Fruit fly (Drosophila melanogaster): ENCODE results near the gene CrebA.

Gene CrebA

dm6 chr3L:15589746-15590145 is 54.6 kb downstream of the CrebA start:
- TF ChIP-seq NFAT (GFP tag; IDR thresholded peaks at IDR 0.05), result no peak
- TF ChIP-seq CG6765 (GFP tag; optimal IDR thresholded peaks at IDR 0.05), result no peak
- no peak for TF ChIP-seq Dek (tag; optimal IDR thresholded peaks at IDR 0.05)
- TF ChIP-seq ash1 (GFP tag; optimal IDR thresholded peaks at IDR 0.05), result no peak
- TF ChIP-seq Drgx (GFP tag; IDR thresholded peaks at IDR 0.05), result no peak
- TF ChIP-seq jigr1 (GFP tag; IDR thresholded peaks at IDR 0.05), result no peak
- TF ChIP-seq CG17328 (GFP tag; IDR thresholded peaks at IDR 0.05), result no peak
- no peak for TF ChIP-seq mam (GFP tag; optimal IDR thresholded peaks at IDR 0.05)
- TF ChIP-seq Ets65A (GFP tag), result peak; percentile 55
- no peak for TF ChIP-seq sim (GFP tag; IDR thresholded peaks at IDR 0.05)
- 0 out of 2 replicates have a peak, but pooled peaks have one; percentile 25 for TF ChIP-seq Ptx1 (GFP tag; IDR thresholded peaks at IDR 0.05)
- no peak for TF ChIP-seq seq (GFP tag; IDR thresholded peaks at IDR 0.05)
- TF ChIP-seq tio (GFP tag; optimal IDR thresholded peaks at IDR 0.05), result no peak
- no peak for TF ChIP-seq Bdp1 (GFP tag; optimal IDR thresholded peaks at IDR 0.05)
- no peak for TF ChIP-seq B-H1 (GFP tag; IDR thresholded peaks at IDR 0.05)
- no peak for TF ChIP-seq PHDP (tag; optimal IDR thresholded peaks at IDR 0.05)
- TF ChIP-seq CG8359 (GFP tag; optimal IDR thresholded peaks at IDR 0.05; ENCODE audit: borderline replicate concordance), result no peak
- TF ChIP-seq bowl (GFP tag; IDR thresholded peaks at IDR 0.05), result no peak
- no peak for TF ChIP-seq aop (GFP tag; IDR thresholded peaks at IDR 0.05)
- TF ChIP-seq pfk (GFP tag; optimal IDR thresholded peaks at IDR 0.05), result no peak
- TF ChIP-seq CG4360 (GFP tag; IDR thresholded peaks at IDR 0.05), result 0 out of 2 replicates have a peak, but pooled peaks have one; percentile 10
- no peak for TF ChIP-seq gsb-n (tag; optimal IDR thresholded peaks at IDR 0.05)
- 0 out of 2 replicates have a peak, but pooled peaks have one; percentile 16 for TF ChIP-seq CG32532 (GFP tag; IDR thresholded peaks at IDR 0.05)
- TF ChIP-seq sisA (GFP tag; IDR thresholded peaks at IDR 0.05), result no peak
- no peak for TF ChIP-seq Sox102F (GFP tag; optimal IDR thresholded peaks at IDR 0.05)
- 0 out of 3 replicates have a peak, but pooled peaks have one; percentile 1 for TF ChIP-seq CG6791 (GFP tag; IDR thresholded peaks at IDR 0.05; ENCODE audit: partially characterized antibody)
- no peak for TF ChIP-seq Dll (GFP tag; IDR thresholded peaks at IDR 0.05; ENCODE audit: partially characterized antibody)
- TF ChIP-seq CG14050 (GFP tag; IDR thresholded peaks at IDR 0.05), result no peak; the same call in 2 of the 3 replicates
- no peak for TF ChIP-seq cad (GFP tag; optimal IDR thresholded peaks at IDR 0.05)
- no peak for TF ChIP-seq CG34224 (GFP tag; IDR thresholded peaks at IDR 0.05; ENCODE audit: partially characterized antibody)
- no peak for TF ChIP-seq Kr (GFP tag; optimal IDR thresholded peaks at IDR 0.05)
- TF ChIP-seq Med (GFP tag), result no peak
- TF ChIP-seq H2.0 (GFP tag; IDR thresholded peaks at IDR 0.05), result 0 out of 2 replicates have a peak, but pooled peaks have one; percentile 11
- TF ChIP-seq CG12391 (tag; optimal IDR thresholded peaks at IDR 0.05), result no peak
- no peak for TF ChIP-seq stwl (tag; optimal IDR thresholded peaks at IDR 0.05)
- TF ChIP-seq Stat92E (GFP tag; optimal IDR thresholded peaks at IDR 0.05), result no peak
- 0 out of 3 replicates have a peak, but pooled peaks have one; percentile 39 for TF ChIP-seq CG6175 (GFP tag; IDR thresholded peaks at IDR 0.05)
- no peak for TF ChIP-seq mirr (GFP tag; optimal IDR thresholded peaks at IDR 0.05)
- peak; percentile 24; the same call in 1 of the 3 replicates for TF ChIP-seq CG11456 (GFP tag; IDR thresholded peaks at IDR 0.05)
- no peak for TF ChIP-seq bigmax (GFP tag; optimal IDR thresholded peaks at IDR 0.05)
- no peak for TF ChIP-seq CG32767 (GFP tag; IDR thresholded peaks at IDR 0.05)
- TF ChIP-seq CG3065 (GFP tag; optimal IDR thresholded peaks at IDR 0.05), result no peak
- TF ChIP-seq bbx (GFP tag; IDR thresholded peaks at IDR 0.05; ENCODE audit: partially characterized antibody), result no peak
- no peak for TF ChIP-seq Elba2 (GFP tag; optimal IDR thresholded peaks at IDR 0.05)
- no peak for TF ChIP-seq CG14965 (GFP tag; optimal IDR thresholded peaks at IDR 0.05; ENCODE audit: borderline replicate concordance)
- TF ChIP-seq Trl (optimal IDR thresholded peaks at IDR 0.05), result no peak
- no peak for TF ChIP-seq Trl (GFP tag; optimal IDR thresholded peaks at IDR 0.05)
- no peak for TF ChIP-seq bsh (GFP tag; optimal IDR thresholded peaks at IDR 0.05)
- no peak for TF ChIP-seq CG1602 (GFP tag; optimal IDR thresholded peaks at IDR 0.05)
- TF ChIP-seq tna (GFP tag; IDR thresholded peaks at IDR 0.05; ENCODE audit: partially characterized antibody), result no peak
- TF ChIP-seq pho (GFP tag; optimal IDR thresholded peaks at IDR 0.05), result no peak
- no peak for TF ChIP-seq Antp (GFP tag; optimal IDR thresholded peaks at IDR 0.05)

Data from whole organism, embryonic.